Fruit fly (Drosophila melanogaster) whole organism, embryonic: ENCODE measurements around the gene CG4009.

Experiments
- Adf1 ChIP-seq: fragments of 200-800 bp; sonication (Bioruptor generic); IDR thresholded peaks from 2 replicates; pipeline ENCODE4 v1.3.6; 2022; ENCODE audit warnings: missing biosample characterization, missing genetic modification characterization
- B-H2 ChIP-seq: fragments of 200-800 bp; sonication (Bioruptor generic); optimal IDR thresholded peaks from 2 replicates; lab custom pipeline; 2018; ENCODE audit warnings: missing biosample characterization, mild to moderate bottlenecking, missing genetic modification characterization
- Bdp1 ChIP-seq: fragments of 200-800 bp; sonication (Bioruptor generic); optimal IDR thresholded peaks from 3 replicates; lab custom pipeline; 2016; ENCODE audit warnings: missing biosample characterization, missing genetic modification characterization
- Bgb ChIP-seq: fragments of 200-800 bp; sonication (Bioruptor generic); IDR thresholded peaks from 2 replicates; pipeline ENCODE4 v1.3.6; 2022; ENCODE audit warnings: missing biosample characterization, missing genetic modification characterization; ENCODE audit not compliant: partially characterized antibody
- CG1024 ChIP-seq: fragments of 200-800 bp; sonication (Bioruptor generic); IDR thresholded peaks from 2 replicates; pipeline ENCODE4 v1.3.6; 2022; ENCODE audit warnings: missing biosample characterization, missing genetic modification characterization
- CG11398 ChIP-seq: fragments of 200-800 bp; sonication (Bioruptor generic); optimal IDR thresholded peaks from 2 replicates; lab custom pipeline; 2016; ENCODE audit warnings: missing biosample characterization, missing genetic modification characterization
- CG13296 ChIP-seq: fragments of 200-800 bp; sonication (Bioruptor generic); optimal IDR thresholded peaks from 3 replicates; lab custom pipeline; 2018; ENCODE audit warnings: missing biosample characterization, mild to moderate bottlenecking, missing genetic modification characterization
- CG15514 ChIP-seq: fragments of 200-800 bp; sonication (Bioruptor generic); optimal IDR thresholded peaks from 3 replicates; lab custom pipeline; 2017; ENCODE audit warnings: missing biosample characterization, missing genetic modification characterization, mild to moderate bottlenecking, moderate library complexity, missing genetic modification reagents
- CG17385 ChIP-seq: fragments of 200-800 bp; sonication (Bioruptor generic); optimal IDR thresholded peaks from 3 replicates; lab custom pipeline; 2018; ENCODE audit warnings: missing biosample characterization, mild to moderate bottlenecking, missing genetic modification characterization
- CG1792 ChIP-seq: fragments of 200-800 bp; sonication (Bioruptor generic); optimal IDR thresholded peaks from 2 replicates; lab custom pipeline; 2016; ENCODE audit warnings: missing biosample characterization, missing genetic modification characterization
- CG2129 ChIP-seq: fragments of 200-800 bp; sonication (Bioruptor generic); IDR thresholded peaks from 2 replicates; pipeline ENCODE4 v1.3.6; 2022; ENCODE audit warnings: missing biosample characterization, missing genetic modification characterization; ENCODE audit not compliant: partially characterized antibody
- CG2875 ChIP-seq: fragments of 200-800 bp; sonication (Bioruptor generic); optimal IDR thresholded peaks from 2 replicates; lab custom pipeline; 2017; ENCODE audit warnings: missing biosample characterization, mild to moderate bottlenecking, missing genetic modification characterization, missing genetic modification reagents
- CG31365 ChIP-seq: fragments of 200-800 bp; sonication (Bioruptor generic); optimal IDR thresholded peaks from 2 replicates; lab custom pipeline; 2018; ENCODE audit warnings: missing biosample characterization, mild to moderate bottlenecking, missing genetic modification characterization
- CG31388 ChIP-seq: fragments of 200-800 bp; sonication (Bioruptor generic); optimal IDR thresholded peaks from 2 replicates; lab custom pipeline; 2016; ENCODE audit warnings: missing biosample characterization, missing genetic modification characterization
- CG32767 ChIP-seq: fragments of 200-800 bp; sonication (Bioruptor generic); IDR thresholded peaks from 2 replicates; pipeline ENCODE4 v1.3.6; 2022; ENCODE audit warnings: missing biosample characterization, missing genetic modification characterization
- CG3726 ChIP-seq: fragments of 200-800 bp; sonication (Bioruptor generic); IDR thresholded peaks from 3 replicates; pipeline ENCODE4, ENCODE4 v1.3.6; 2022; ENCODE audit warnings: missing biosample characterization, missing genetic modification characterization
- CG4328 ChIP-seq: fragments of 200-800 bp; sonication (Bioruptor generic); optimal IDR thresholded peaks from 3 replicates; lab custom pipeline; 2017; ENCODE audit warnings: missing biosample characterization, missing genetic modification reagents, missing genetic modification characterization
- CG5180 ChIP-seq: fragments of 200-800 bp; sonication (Bioruptor generic); optimal IDR thresholded peaks from 3 replicates; lab custom pipeline; 2017; ENCODE audit warnings: missing biosample characterization, missing genetic modification characterization, mild to moderate bottlenecking, moderate library complexity, missing genetic modification reagents
- CG6765 ChIP-seq: fragments of 200-800 bp; sonication (Bioruptor generic); optimal IDR thresholded peaks from 3 replicates; lab custom pipeline; 2017; ENCODE audit warnings: missing biosample characterization, mild to moderate bottlenecking, missing genetic modification characterization
- CG7357 ChIP-seq: fragments of 200-800 bp; sonication (Bioruptor generic); IDR thresholded peaks from 3 replicates; pipeline ENCODE4 v1.3.6; 2022; ENCODE audit warnings: missing biosample characterization, missing genetic modification characterization
- CG7987 ChIP-seq: fragments of 200-800 bp; sonication (Bioruptor generic); optimal IDR thresholded peaks from 2 replicates; lab custom pipeline; 2018; ENCODE audit warnings: missing biosample characterization, mild to moderate bottlenecking, missing genetic modification characterization, moderate library complexity
- Chrac-16 ChIP-seq: fragments of 200-800 bp; sonication (Bioruptor generic); optimal IDR thresholded peaks from 3 replicates; lab custom pipeline; 2016; ENCODE audit warnings: missing biosample characterization, missing genetic modification characterization
- Dbx ChIP-seq: fragments of 200-800 bp; sonication (Bioruptor generic); IDR thresholded peaks from 3 replicates; pipeline ENCODE4 v1.3.6; 2022; ENCODE audit warnings: missing biosample characterization, missing genetic modification characterization
- Dek ChIP-seq: fragments of 200-800 bp; sonication (Bioruptor generic); optimal IDR thresholded peaks from 3 replicates; lab custom pipeline; 2019; ENCODE audit warnings: missing biosample characterization, mild to moderate bottlenecking, missing genetic modification characterization, moderate library complexity
- Doc2 ChIP-seq: fragments of 200-800 bp; sonication (Bioruptor generic); IDR thresholded peaks from 2 replicates; pipeline ENCODE4 v1.3.6; 2022; ENCODE audit warnings: missing biosample characterization, missing genetic modification characterization
- Fer1 ChIP-seq: fragments of 200-800 bp; sonication (Bioruptor generic); optimal IDR thresholded peaks from 2 replicates; lab custom pipeline; 2017; ENCODE audit warnings: missing biosample characterization, mild to moderate bottlenecking, missing genetic modification characterization
- Hmx ChIP-seq: fragments of 200-800 bp; sonication (Bioruptor generic); optimal IDR thresholded peaks from 2 replicates; lab custom pipeline; 2016; ENCODE audit warnings: missing biosample characterization, missing genetic modification characterization
- Jarid2 ChIP-seq: fragments of 200-800 bp; sonication (Bioruptor generic); optimal IDR thresholded peaks from 3 replicates; lab custom pipeline; 2017; ENCODE audit warnings: mild to moderate bottlenecking, missing biosample characterization, missing genetic modification reagents, missing genetic modification characterization
- Lhr ChIP-seq: fragments of 200-800 bp; sonication (Bioruptor generic); optimal IDR thresholded peaks from 3 replicates; lab custom pipeline; 2017; ENCODE audit warnings: mild to moderate bottlenecking, missing biosample characterization, missing genetic modification reagents, missing genetic modification characterization
- NC2β ChIP-seq: fragments of 200-800 bp; sonication (Bioruptor generic); optimal IDR thresholded peaks from 2 replicates; lab custom pipeline; 2016; ENCODE audit warnings: missing biosample characterization, missing genetic modification characterization
- NfI ChIP-seq: fragments of 200-800 bp; sonication (Bioruptor generic); optimal IDR thresholded peaks from 3 replicates; lab custom pipeline; 2018; ENCODE audit warnings: missing biosample characterization, mild to moderate bottlenecking, missing genetic modification characterization, moderate library complexity
- Rx ChIP-seq: fragments of 200-800 bp; sonication (Bioruptor generic); IDR thresholded peaks from 2 replicates; pipeline ENCODE4 v1.3.6; 2022; ENCODE audit warnings: missing biosample characterization, missing genetic modification characterization
- ase ChIP-seq: fragments of 200-800 bp; sonication (Bioruptor generic); IDR thresholded peaks from 3 replicates; pipeline ENCODE4 v1.3.6; 2022; ENCODE audit warnings: missing biosample characterization, missing genetic modification characterization
- chinmo ChIP-seq: fragments of 200-800 bp; sonication (Bioruptor generic); IDR thresholded peaks from 4 replicates; pipeline ENCODE4 v1.3.6; 2022; ENCODE audit warnings: missing biosample characterization, missing genetic modification characterization; ENCODE audit not compliant: partially characterized antibody
- disco-r ChIP-seq: fragments of 200-800 bp; sonication (Bioruptor generic); optimal IDR thresholded peaks from 2 replicates; lab custom pipeline; 2016; ENCODE audit warnings: missing biosample characterization, missing genetic modification characterization
- dm ChIP-seq: fragments of 200-800 bp; sonication (Bioruptor generic); optimal IDR thresholded peaks from 3 replicates; lab custom pipeline; 2016; ENCODE audit warnings: missing biosample characterization, missing genetic modification characterization
- dpn ChIP-seq, 2 experiments: fragments of 200-800 bp; sonication (Bioruptor generic); optimal IDR thresholded peaks; 3 replicates each; lab custom pipeline; 2016; ENCODE audit warnings: missing biosample characterization in 2 of 2, missing genetic modification characterization in 2 of 2
- gsb-n ChIP-seq: fragments of 200-800 bp; sonication (Bioruptor generic); optimal IDR thresholded peaks from 3 replicates; lab custom pipeline; 2018; ENCODE audit warnings: missing biosample characterization, mild to moderate bottlenecking, missing genetic modification characterization
- insv ChIP-seq, 2 experiments: fragments of 200-800 bp; sonication (Bioruptor generic); optimal IDR thresholded peaks; 3 replicates each; lab custom pipeline; 2016 to 2018; ENCODE audit warnings: missing biosample characterization in 2 of 2, missing genetic modification characterization in 2 of 2
- inv ChIP-seq: fragments of 200-800 bp; sonication (Bioruptor generic); IDR thresholded peaks from 2 replicates; pipeline ENCODE4 v1.3.6; 2022; ENCODE audit warnings: missing biosample characterization, missing genetic modification characterization; ENCODE audit not compliant: partially characterized antibody
- jigr1 ChIP-seq: fragments of 200-800 bp; sonication (Bioruptor generic); IDR thresholded peaks from 3 replicates; pipeline ENCODE4 v1.3.6; 2022; ENCODE audit warnings: missing biosample characterization, missing genetic modification characterization
- jing ChIP-seq: fragments of 200-800 bp; sonication (Bioruptor generic); optimal IDR thresholded peaks from 2 replicates; lab custom pipeline; 2018; ENCODE audit warnings: missing biosample characterization, mild to moderate bottlenecking, missing genetic modification characterization
- kah ChIP-seq: fragments of 200-800 bp; sonication (Bioruptor generic); optimal IDR thresholded peaks from 2 replicates; lab custom pipeline; 2018; ENCODE audit warnings: missing biosample characterization, mild to moderate bottlenecking, missing genetic modification characterization
- repo ChIP-seq: fragments of 200-800 bp; sonication (Bioruptor generic); optimal IDR thresholded peaks from 2 replicates; lab custom pipeline; 2016; ENCODE audit warnings: missing biosample characterization, missing genetic modification characterization
- ssp ChIP-seq: fragments of 200-800 bp; sonication (Bioruptor generic); IDR thresholded peaks from 2 replicates; pipeline ENCODE4 v1.3.6; 2022; ENCODE audit warnings: missing biosample characterization, missing genetic modification characterization
- stc ChIP-seq: fragments of 200-800 bp; sonication (Bioruptor generic); IDR thresholded peaks from 2 replicates; pipeline ENCODE4 v1.3.6; 2022; ENCODE audit warnings: missing biosample characterization, missing genetic modification characterization
- tna ChIP-seq: fragments of 200-800 bp; sonication (Bioruptor generic); IDR thresholded peaks from 2 replicates; pipeline ENCODE4 v1.3.6; 2022; ENCODE audit warnings: missing biosample characterization, missing genetic modification characterization; ENCODE audit not compliant: partially characterized antibody
- trh ChIP-seq: fragments of 200-800 bp; sonication (Bioruptor generic); optimal IDR thresholded peaks from 2 replicates; lab custom pipeline; 2016; ENCODE audit warnings: missing biosample characterization, missing genetic modification characterization
- ttk ChIP-seq: fragments of 200-800 bp; sonication (Bioruptor generic); IDR thresholded peaks from 2 replicates; pipeline ENCODE4 v2.1.2; 2022; ENCODE audit warnings: missing biosample characterization, missing genetic modification characterization
- wdn ChIP-seq: fragments of 200-800 bp; sonication (Bioruptor generic); IDR thresholded peaks from 2 replicates; pipeline ENCODE4 v1.3.6; 2022; ENCODE audit warnings: missing biosample characterization, missing genetic modification characterization
- zen2 ChIP-seq: fragments of 200-800 bp; sonication (Bioruptor generic); IDR thresholded peaks from 3 replicates; pipeline ENCODE4 v1.3.6; 2022; ENCODE audit warnings: missing biosample characterization, missing genetic modification characterization; ENCODE audit not compliant: partially characterized antibody

The CG4009 gene

DNA sequence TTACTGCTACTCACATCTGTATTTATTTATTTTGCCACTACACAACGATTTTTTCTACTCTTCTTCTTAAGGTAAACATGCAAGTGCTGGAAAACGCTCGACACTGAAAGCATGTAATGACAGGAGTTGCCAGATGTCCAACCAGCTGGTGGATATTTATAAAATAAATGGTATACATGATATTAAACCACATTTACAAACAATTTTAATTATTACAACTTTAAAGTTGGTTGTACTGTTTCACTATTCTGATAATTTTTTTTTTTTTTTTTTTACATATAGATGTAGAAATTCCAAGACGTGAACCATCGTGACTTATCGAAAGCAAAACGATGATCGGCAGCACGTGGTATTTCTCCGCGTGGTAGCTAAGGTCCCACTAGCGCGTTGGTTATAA lies 44.0 kb upstream of the CG4009 start, which contains the start of the genes Keap1 and kuk (continued):
- TF ChIP-seq Doc2 (GFP tag; lab: Robert Waterston, UW) (no peak), CG7987 (GFP tag; lab: Kevin White, UChicago) (no peak), repo (GFP tag; lab: Kevin White, UChicago) (peak; percentile 27), Adf1 (GFP tag; lab: Robert Waterston, UW) (no peak), Bdp1 (peak; percentile 60), tna (peak; percentile 61), wdn (GFP tag; lab: Robert Waterston, UW) (no peak), stc (GFP tag; lab: Robert Waterston, UW) (no peak), jing (GFP tag; lab: Kevin White, UChicago) (no peak), gsb-n (tag; lab: Kevin White, UChicago) (peak; percentile 56), ttk (GFP tag; lab: Robert Waterston, UW) (no peak), inv (GFP tag; lab: Robert Waterston, UW) (peak; percentile 88), dpn (GFP tag; optimal IDR thresholded peaks at IDR 0.05; lab: Kevin White, UChicago) (peak; percentile 65 to 71), disco-r (GFP tag; lab: Kevin White, UChicago) (no peak), Chrac-16 (GFP tag; lab: Kevin White, UChicago) (peak; percentile 55), dm (GFP tag; lab: Kevin White, UChicago) (peak; percentile 86), CG1792 (GFP tag; lab: Kevin White, UChicago) (no peak), ssp (GFP tag; lab: Robert Waterston, UW) (no peak), Dbx (GFP tag; lab: Robert Waterston, UW) (peak; percentile 73), Jarid2 (GFP tag; lab: Kevin White, UChicago) (peak; percentile 16), CG17385 (GFP tag; lab: Kevin White, UChicago) (peak; percentile 99), insv (GFP tag; optimal IDR thresholded peaks at IDR 0.05; lab: Kevin White, UChicago) (peak in 1 of 2 experiments; percentile 57), CG3726 (no peak), CG4328 (GFP tag; lab: Kevin White, UChicago) (no peak), Rx (GFP tag; lab: Robert Waterston, UW) (peak; percentile 5; the same call in 1 of the 2 replicates), Hmx (GFP tag; lab: Kevin White, UChicago) (no peak), CG15514 (GFP tag; lab: Kevin White, UChicago) (peak; percentile 74), CG7357 (GFP tag; lab: Robert Waterston, UW) (no peak), CG5180 (no peak), CG2129 (GFP tag; lab: Robert Waterston, UW) (peak; percentile 66), kah (GFP tag; lab: Kevin White, UChicago) (no peak), CG32767 (GFP tag; lab: Robert Waterston, UW) (no peak), CG13296 (GFP tag; lab: Kevin White, UChicago) (no peak), NC2β (GFP tag; lab: Kevin White, UChicago) (peak; percentile 67), CG1024 (GFP tag; lab: Robert Waterston, UW) (0 out of 2 replicates have a peak, but pooled peaks have one; percentile 26), CG11398 (GFP tag; lab: Kevin White, UChicago) (no peak), zen2 (GFP tag; lab: Robert Waterston, UW) (no peak; the same call in 2 of the 3 replicates), B-H2 (peak; percentile 61), NfI (GFP tag; lab: Kevin White, UChicago) (peak; percentile 71), CG2875 (GFP tag; lab: Kevin White, UChicago) (peak; percentile 12), ase (GFP tag; lab: Robert Waterston, UW) (no peak), jigr1 (GFP tag; lab: Robert Waterston, UW) (no peak), CG6765 (GFP tag; lab: Kevin White, UChicago) (peak; percentile 35), Dek (tag; lab: Kevin White, UChicago) (peak; percentile 52), CG31365 (tag; lab: Kevin White, UChicago) (no peak), Lhr (GFP tag; lab: Kevin White, UChicago) (peak; percentile 92), trh (GFP tag; lab: Kevin White, UChicago) (peak; percentile 30), Bgb (peak; percentile 88), Fer1 (GFP tag; lab: Kevin White, UChicago) (peak; percentile 37), CG31388 (GFP tag; lab: Kevin White, UChicago) (no peak), chinmo (GFP tag; lab: Robert Waterston, UW) (no peak)
